Worm (Caenorhabditis elegans) whole organism, young adult: ENCODE data around the gene ddb-1.

Experiments used
- C06A6.2 ChIP-seq: fragments of 200-800 bp; sonication (Bioruptor generic); conservative IDR thresholded peaks from 2 replicates; pipeline ENCODE4 v1.3.6; 2022; ENCODE audit warnings: missing genetic modification characterization, missing compliant biosample characterization
- D2030.7 ChIP-seq: fragments of 200-800 bp; sonication (Bioruptor generic); IDR thresholded peaks from 2 replicates; pipeline ENCODE4 v1.3.6; 2022; ENCODE audit warnings: missing genetic modification reagents, missing genetic modification characterization, missing compliant biosample characterization
- F33H1.4 ChIP-seq: fragments of 200-800 bp; sonication (Bioruptor generic); IDR thresholded peaks from 2 replicates; pipeline ENCODE4 v1.3.6; 2022; ENCODE audit warnings: missing genetic modification reagents, missing genetic modification characterization, missing compliant biosample characterization
- F49E8.2 ChIP-seq: sonication (generic microtip); optimal IDR thresholded peaks from 3 replicates; lab custom pipeline; 2017; ENCODE audit warnings: missing genetic modification characterization, mild to moderate bottlenecking, missing compliant biosample characterization, antibody characterized with exemption, moderate library complexity; ENCODE audit not compliant: insufficient read depth
- F55B11.4 ChIP-seq: sonication (generic microtip); optimal IDR thresholded peaks from 2 replicates; lab custom pipeline; 2016; ENCODE audit warnings: missing compliant biosample characterization, missing genetic modification characterization, borderline replicate concordance; ENCODE audit not compliant: insufficient read depth
- K11D2.4 ChIP-seq: fragments of 200-800 bp; sonication (Bioruptor generic); IDR thresholded peaks from 2 replicates; pipeline ENCODE4 v1.3.6; 2022; ENCODE audit warnings: missing genetic modification reagents, missing genetic modification characterization, missing compliant biosample characterization
- K12H6.12 ChIP-seq: fragments of 200-800 bp; sonication (Bioruptor generic); optimal IDR thresholded peaks from 2 replicates; lab custom pipeline; 2018; ENCODE audit warnings: mild to moderate bottlenecking, missing genetic modification characterization, missing compliant biosample characterization
- Y53F4B.3 ChIP-seq: fragments of 200-800 bp; sonication (Bioruptor generic); IDR thresholded peaks from 2 replicates; pipeline ENCODE4 v1.3.6; 2022; ENCODE audit warnings: missing genetic modification reagents, missing genetic modification characterization, missing compliant biosample characterization
- ZK185.1 ChIP-seq: sonication (generic microtip); optimal IDR thresholded peaks from 2 replicates; lab custom pipeline; 2016; ENCODE audit warnings: mild to moderate bottlenecking, missing genetic modification characterization, missing compliant biosample characterization; ENCODE audit not compliant: poor library complexity, severe bottlenecking
- akir-1 ChIP-seq: fragments of 200-800 bp; sonication (Bioruptor generic); optimal IDR thresholded peaks from 2 replicates; lab custom pipeline; 2018; ENCODE audit warnings: mild to moderate bottlenecking, missing genetic modification characterization, moderate library complexity, missing compliant biosample characterization
- ccch-3 ChIP-seq: fragments of 200-800 bp; sonication (Bioruptor generic); optimal IDR thresholded peaks from 2 replicates; lab custom pipeline; 2018; ENCODE audit warnings: mild to moderate bottlenecking, missing genetic modification characterization, missing compliant biosample characterization
- cebp-1 ChIP-seq, 2 experiments: fragments of 200-800 bp in 1 of 2; sonication (Bioruptor generic) in 1 of 2; sonication (generic microtip) in 1 of 2; IDR thresholded peaks in 1 of 2; optimal IDR thresholded peaks in 1 of 2; 2 replicates each; pipeline versions ENCODE4 v1.3.6 to Lab custom; 2017 to 2022; ENCODE audit warnings: missing compliant biosample characterization in 2 of 2, missing genetic modification characterization in 2 of 2, mild to moderate bottlenecking in 1 of 2, missing genetic modification reagents in 1 of 2, moderate library complexity in 1 of 2
- cebp-2 ChIP-seq: fragments of 200-800 bp; sonication (Bioruptor generic); IDR thresholded peaks from 2 replicates; pipeline ENCODE4 v1.3.6; 2022; ENCODE audit warnings: missing genetic modification characterization, missing compliant biosample characterization
- ceh-27 ChIP-seq: fragments of 200-800 bp; sonication (Bioruptor generic); optimal IDR thresholded peaks from 2 replicates; lab custom pipeline; 2018; ENCODE audit warnings: mild to moderate bottlenecking, missing genetic modification characterization, moderate library complexity, missing compliant biosample characterization
- ceh-40 ChIP-seq: fragments of 200-800 bp; sonication (Bioruptor generic); IDR thresholded peaks from 2 replicates; pipeline ENCODE4 v1.3.6; 2022; ENCODE audit warnings: missing genetic modification characterization, missing compliant biosample characterization
- ceh-58 ChIP-seq: fragments of 200-800 bp; sonication (Bioruptor generic); IDR thresholded peaks from 2 replicates; pipeline ENCODE4 v1.3.6; 2022; ENCODE audit warnings: missing genetic modification characterization, missing compliant biosample characterization
- ceh-79 ChIP-seq: sonication (generic microtip); optimal IDR thresholded peaks from 2 replicates; lab custom pipeline; 2017; ENCODE audit warnings: mild to moderate bottlenecking, missing genetic modification characterization, missing compliant biosample characterization
- ceh-91 ChIP-seq: fragments of 200-800 bp; sonication (Bioruptor generic); IDR thresholded peaks from 2 replicates; pipeline ENCODE4 v1.3.6; 2022; ENCODE audit warnings: missing genetic modification reagents, missing genetic modification characterization, missing compliant biosample characterization
- chd-7 ChIP-seq: sonication (generic microtip); optimal IDR thresholded peaks from 2 replicates; lab custom pipeline; 2016; ENCODE audit warnings: mild to moderate bottlenecking, missing genetic modification characterization, moderate library complexity, missing compliant biosample characterization
- die-1 ChIP-seq: sonication (generic microtip); optimal IDR thresholded peaks from 2 replicates; lab custom pipeline; 2016; ENCODE audit warnings: missing genotype, mild to moderate bottlenecking, missing genetic modification characterization, missing compliant biosample characterization
- dpff-1 ChIP-seq: sonication (generic microtip); optimal IDR thresholded peaks from 2 replicates; lab custom pipeline; 2017; ENCODE audit warnings: mild to moderate bottlenecking, missing genetic modification characterization, missing compliant biosample characterization
- fkh-3 ChIP-seq: sonication (generic microtip); optimal IDR thresholded peaks from 2 replicates; lab custom pipeline; 2016; ENCODE audit warnings: mild to moderate bottlenecking, missing genetic modification characterization, missing compliant biosample characterization
- him-1 ChIP-seq: sonication (generic microtip); optimal IDR thresholded peaks from 2 replicates; lab custom pipeline; 2016; ENCODE audit warnings: missing genotype, missing genetic modification reagents, missing genetic modification characterization, missing compliant biosample characterization
- hmg-1.2 ChIP-seq: fragments of 200-800 bp; sonication (Bioruptor generic); IDR thresholded peaks from 2 replicates; pipeline ENCODE4 v1.3.6; 2022; ENCODE audit warnings: missing genetic modification reagents, missing genetic modification characterization, missing compliant biosample characterization
- hsf-1 ChIP-seq: fragments of 200-800 bp; sonication (Bioruptor generic); IDR thresholded peaks from 2 replicates; pipeline ENCODE4 v1.3.6; 2022; ENCODE audit warnings: missing genetic modification reagents, missing genetic modification characterization, missing compliant biosample characterization
- lsl-1 ChIP-seq: fragments of 200-800 bp; sonication (Bioruptor generic); optimal IDR thresholded peaks from 2 replicates; lab custom pipeline; 2018; ENCODE audit warnings: mild to moderate bottlenecking, missing genetic modification characterization, moderate library complexity, missing compliant biosample characterization
- madf-6 ChIP-seq: fragments of 200-800 bp; sonication (Bioruptor generic); IDR thresholded peaks from 2 replicates; pipeline ENCODE4 v1.3.6; 2022; ENCODE audit warnings: missing genetic modification reagents, missing genetic modification characterization, missing compliant biosample characterization
- madf-8 ChIP-seq: fragments of 200-800 bp; sonication (Bioruptor generic); conservative IDR thresholded peaks from 2 replicates; pipeline ENCODE4 v1.3.6; 2022; ENCODE audit warnings: missing genetic modification reagents, missing genetic modification characterization, missing compliant biosample characterization
- nfya-2 ChIP-seq: fragments of 200-800 bp; sonication (Bioruptor generic); IDR thresholded peaks from 2 replicates; pipeline ENCODE4 v1.3.6; 2022; ENCODE audit warnings: missing genetic modification reagents, missing genetic modification characterization, missing compliant biosample characterization
- nhr-179 ChIP-seq: sonication (generic microtip); optimal IDR thresholded peaks from 2 replicates; lab custom pipeline; 2016; ENCODE audit warnings: mild to moderate bottlenecking, missing genetic modification characterization, missing compliant biosample characterization
- nhr-80 ChIP-seq: sonication (generic microtip); optimal IDR thresholded peaks from 2 replicates; lab custom pipeline; 2016; ENCODE audit warnings: missing genetic modification characterization, missing compliant biosample characterization
- pbrm-1 ChIP-seq: fragments of 200-800 bp; sonication (Bioruptor generic); IDR thresholded peaks from 2 replicates; pipeline ENCODE4 v1.3.6; 2022; ENCODE audit warnings: missing genetic modification reagents, missing genetic modification characterization, missing compliant biosample characterization
- rcor-1 ChIP-seq: fragments of 200-800 bp; sonication (Bioruptor generic); IDR thresholded peaks from 2 replicates; pipeline ENCODE4 v1.3.6; 2022; ENCODE audit warnings: missing genetic modification reagents, missing genetic modification characterization, missing compliant biosample characterization
- repo-1 ChIP-seq: sonication (generic microtip); optimal IDR thresholded peaks from 2 replicates; lab custom pipeline; 2017; ENCODE audit warnings: mild to moderate bottlenecking, missing genetic modification characterization, missing compliant biosample characterization
- sdz-38 ChIP-seq: sonication (generic microtip); optimal IDR thresholded peaks from 2 replicates; lab custom pipeline; 2016; ENCODE audit warnings: missing genotype, missing genetic modification characterization, missing compliant biosample characterization
- snpc-3.4 ChIP-seq: sonication (generic microtip); optimal IDR thresholded peaks from 2 replicates; lab custom pipeline; 2017; ENCODE audit warnings: missing genetic modification characterization, mild to moderate bottlenecking, missing compliant biosample characterization, antibody characterized with exemption, moderate library complexity, missing genotype, missing genetic modification reagents
- tlf-1 ChIP-seq: fragments of 200-800 bp; sonication (Bioruptor generic); optimal IDR thresholded peaks from 2 replicates; lab custom pipeline; 2018; ENCODE audit warnings: mild to moderate bottlenecking, missing genetic modification characterization, missing compliant biosample characterization
- xnd-1 ChIP-seq: sonication (generic microtip); optimal IDR thresholded peaks from 2 replicates; lab custom pipeline; 2016; ENCODE audit warnings: missing genotype, missing genetic modification reagents, missing genetic modification characterization, missing compliant biosample characterization
- ztf-18 ChIP-seq: sonication (generic microtip); optimal IDR thresholded peaks from 2 replicates; lab custom pipeline; 2016; ENCODE audit warnings: missing genotype, mild to moderate bottlenecking, missing genetic modification characterization, missing compliant biosample characterization
- ztf-28 ChIP-seq: fragments of 200-800 bp; sonication (Bioruptor generic); IDR thresholded peaks from 2 replicates; pipeline ENCODE4 v1.3.6; 2022; ENCODE audit warnings: missing genetic modification reagents, missing genetic modification characterization, missing compliant biosample characterization
- ztf-3 ChIP-seq: fragments of 200-800 bp; sonication (Bioruptor generic); optimal IDR thresholded peaks from 2 replicates; lab custom pipeline; 2018; ENCODE audit warnings: mild to moderate bottlenecking, missing genetic modification characterization, missing compliant biosample characterization

ddb-1 gene

DNA sequence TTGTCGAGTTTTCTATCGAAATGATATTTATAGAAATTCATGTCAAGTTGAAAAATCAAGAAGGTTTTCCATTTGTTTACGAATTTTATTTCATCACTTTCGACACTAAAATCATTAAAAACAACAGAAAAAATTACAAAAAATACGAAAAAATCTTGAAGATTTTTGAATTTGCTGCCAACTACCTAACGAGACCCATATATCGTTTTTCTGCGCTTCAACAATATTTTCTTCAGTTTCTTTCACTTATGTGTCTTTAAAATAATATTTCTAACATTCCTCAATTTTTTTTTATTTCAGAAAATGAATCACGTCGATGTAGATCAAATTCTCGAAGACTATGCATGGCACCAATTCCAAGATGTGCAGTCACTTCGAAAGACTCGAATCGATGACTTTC is 8.2 kb upstream of the ddb-1 start, which contains the start of gene lin-24:
Gene lin-24 (plus strand): TSS at position 301 of the 400 bp plus-strand sequence.
- TF ChIP-seq ztf-3 (GFP tag; lab: Kevin White, UChicago) (no peak), chd-7 (no peak), fkh-3 (tag; lab: Kevin White, UChicago) (no peak), K11D2.4 (GFP tag; lab: Robert Waterston, UW) (no peak), nhr-179 (tag; lab: Kevin White, UChicago) (no peak), ceh-40 (GFP tag; lab: Robert Waterston, UW) (no peak), ZK185.1 (tag; lab: Kevin White, UChicago) (no peak), cebp-2 (GFP tag; lab: Robert Waterston, UW) (no peak), ztf-18 (no peak), repo-1 (tag; lab: Kevin White, UChicago) (no peak), ceh-58 (no peak), ceh-27 (no peak), ceh-79 (tag; lab: Kevin White, UChicago) (no peak), madf-6 (GFP tag; lab: Robert Waterston, UW) (no peak), C06A6.2 (no peak), pbrm-1 (no peak), snpc-3.4 (tag; lab: Kevin White, UChicago) (no peak), F33H1.4 (no peak), tlf-1 (no peak), die-1 (tag; lab: Kevin White, UChicago) (no peak)

DNA sequence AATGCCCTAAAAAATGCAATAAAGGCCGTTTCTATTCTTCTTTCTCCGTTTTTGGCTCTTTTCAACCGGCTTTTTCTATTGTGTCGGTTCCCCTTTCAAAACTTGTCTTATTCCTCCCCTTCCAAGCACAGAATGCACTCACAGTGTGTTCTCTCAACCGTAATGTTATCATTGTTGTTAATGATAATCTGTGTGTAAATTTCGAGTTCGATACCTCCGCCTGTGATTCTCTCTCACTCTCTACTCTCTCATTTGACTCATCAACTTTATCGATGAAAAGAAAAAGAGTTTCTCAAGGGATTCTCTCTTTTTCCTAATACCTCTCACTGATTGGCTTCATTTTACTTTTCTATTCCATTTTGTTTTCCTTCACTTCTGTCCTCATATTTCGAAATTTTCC is 7.7 kb upstream of the ddb-1 start:
- TF ChIP-seq nhr-80 (tag; lab: Kevin White, UChicago) (peak; percentile 67), cebp-2 (GFP tag; lab: Robert Waterston, UW) (0 out of 2 replicates have a peak, but pooled peaks have one; percentile 10), akir-1 (GFP tag; lab: Kevin White, UChicago) (no peak), cebp-1 (GFP tag; IDR thresholded peaks at IDR 0.05; lab: Robert Waterston, UW) (no peak), cebp-1 (tag; optimal IDR thresholded peaks at IDR 0.05; lab: Kevin White, UChicago) (peak; percentile 6)

DNA sequence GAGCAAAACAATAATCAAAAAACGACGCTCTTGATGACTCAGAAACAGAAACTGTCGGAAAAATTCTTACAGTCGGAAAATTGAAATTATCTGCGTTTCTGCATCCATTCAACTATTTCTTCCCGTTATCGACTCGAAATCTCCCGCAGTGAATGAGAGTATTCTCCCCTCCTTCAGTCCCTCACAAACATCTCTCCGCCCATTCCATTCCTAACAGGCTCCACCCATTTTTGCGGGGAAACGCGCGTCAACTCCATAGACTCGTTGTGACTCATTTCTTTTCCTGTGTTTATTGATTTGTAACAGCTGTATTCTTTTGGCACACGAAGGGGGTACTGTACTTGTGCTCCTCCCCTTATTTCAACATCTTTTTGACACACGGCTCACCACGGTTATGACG is 6.9 kb upstream of the ddb-1 start:
- no peak for TF ChIP-seq hsf-1
- TF ChIP-seq cebp-2 (GFP tag; lab: Robert Waterston, UW), result 0 out of 2 replicates have a peak, but pooled peaks have one; percentile 41
- no peak for TF ChIP-seq rcor-1 (GFP tag; lab: Robert Waterston, UW)
- 0 out of 2 replicates have a peak, but pooled peaks have one; percentile 24 for TF ChIP-seq cebp-1 (GFP tag; IDR thresholded peaks at IDR 0.05; lab: Robert Waterston, UW)
- peak; percentile 59 for TF ChIP-seq cebp-1 (tag; optimal IDR thresholded peaks at IDR 0.05; lab: Kevin White, UChicago)

DNA sequence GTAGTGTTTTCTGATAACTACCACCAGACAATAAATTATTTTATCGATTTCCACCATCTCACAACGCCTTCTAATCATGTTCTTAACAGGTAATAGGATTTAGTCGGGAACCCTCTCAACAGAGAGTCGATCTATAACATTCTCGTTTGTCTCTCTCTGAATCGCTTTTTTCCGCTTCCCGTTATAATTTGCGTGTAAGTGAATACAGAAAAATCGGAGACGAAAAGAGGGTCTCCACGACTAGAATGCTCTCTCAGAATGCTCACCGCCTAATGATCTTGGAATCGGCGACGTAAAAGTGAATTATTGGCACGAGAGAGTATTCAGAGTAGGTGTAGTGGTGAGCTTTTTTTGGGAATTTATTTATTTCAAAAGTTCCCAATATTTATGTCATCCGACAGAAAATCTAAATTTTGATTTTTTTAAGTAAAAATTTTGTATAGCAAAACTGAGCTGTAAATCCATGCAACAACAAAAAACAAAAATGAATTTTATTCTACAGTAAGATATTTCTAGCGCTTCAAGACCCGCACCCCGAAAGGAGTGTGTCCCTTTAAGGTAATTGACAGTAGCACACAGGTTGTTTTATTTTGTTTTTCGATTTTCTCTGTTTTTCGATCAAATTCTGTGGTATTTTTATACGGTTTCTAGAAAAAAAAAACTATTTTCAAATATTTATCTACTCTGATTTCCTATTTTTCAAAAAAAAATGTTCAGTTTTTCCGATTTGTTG is 5.9 kb upstream of the ddb-1 start:
- TF ChIP-seq hmg-1.2 (GFP tag; lab: Robert Waterston, UW), result no peak
- TF ChIP-seq dpff-1 (tag; lab: Kevin White, UChicago), result no peak
- TF ChIP-seq madf-8, result peak; percentile 43; the same call in 1 of the 2 replicates
- no peak for TF ChIP-seq F55B11.4
- TF ChIP-seq nfya-2 (GFP tag; lab: Robert Waterston, UW), result no peak
- no peak for TF ChIP-seq ceh-79 (tag; lab: Kevin White, UChicago)
- no peak for TF ChIP-seq fkh-3 (tag; lab: Kevin White, UChicago)
- peak; percentile 30 for TF ChIP-seq him-1 (tag; lab: Kevin White, UChicago)
- no peak for TF ChIP-seq ceh-91 (GFP tag; lab: Robert Waterston, UW)
- TF ChIP-seq madf-6 (GFP tag; lab: Robert Waterston, UW), result peak; percentile 74
- no peak for TF ChIP-seq Y53F4B.3
- TF ChIP-seq K12H6.12, result no peak
- no peak for TF ChIP-seq ccch-3 (GFP tag; lab: Kevin White, UChicago)
- no peak for TF ChIP-seq hsf-1
- peak; percentile 90 for TF ChIP-seq lsl-1 (GFP tag; lab: Kevin White, UChicago)
- TF ChIP-seq xnd-1 (tag; lab: Kevin White, UChicago), result peak; percentile 67
- TF ChIP-seq F49E8.2, result peak; percentile 18
- TF ChIP-seq sdz-38 (tag; lab: Kevin White, UChicago), result no peak
- no peak for TF ChIP-seq chd-7
- peak; percentile 83 for TF ChIP-seq F33H1.4
- TF ChIP-seq D2030.7 (GFP tag; lab: Robert Waterston, UW), result peak; percentile 33; the same call in 1 of the 2 replicates
- TF ChIP-seq ztf-28, result no peak
- no peak for TF ChIP-seq rcor-1 (GFP tag; lab: Robert Waterston, UW)
- TF ChIP-seq, all 124 proteins: peak for 8
